Worm (Caenorhabditis elegans) whole organism, late embryonic: ENCODE measurements around the gene F08D12.12.

Experiments used
- C38D4.7 ChIP-seq: fragments of 200-800 bp; sonication (Bioruptor generic); optimal IDR thresholded peaks from 2 replicates; lab custom pipeline; 2018; ENCODE audit warnings: mild to moderate bottlenecking, missing genetic modification characterization, moderate library complexity, missing compliant biosample characterization
- F13H6.1 ChIP-seq: sonication (generic microtip); optimal IDR thresholded peaks from 2 replicates; lab custom pipeline; 2016; ENCODE audit warnings: missing genetic modification characterization, missing compliant biosample characterization
- K02D7.2 ChIP-seq: sonication (generic microtip); optimal IDR thresholded peaks from 2 replicates; lab custom pipeline; 2017; ENCODE audit warnings: mild to moderate bottlenecking, missing genetic modification characterization, missing compliant biosample characterization
- K09A11.1 ChIP-seq: sonication (generic microtip); optimal IDR thresholded peaks from 2 replicates; lab custom pipeline; 2017; ENCODE audit warnings: antibody characterized with exemption, mild to moderate bottlenecking, missing genetic modification characterization, missing compliant biosample characterization; ENCODE audit not compliant: insufficient read depth
- Y22D7AL.16 ChIP-seq: sonication (generic microtip); optimal IDR thresholded peaks from 2 replicates; lab custom pipeline; 2016; ENCODE audit warnings: missing genetic modification characterization, missing compliant biosample characterization
- ahr-1 ChIP-seq: sonication (generic microtip); optimal IDR thresholded peaks from 2 replicates; lab custom pipeline; 2016; ENCODE audit warnings: missing genetic modification characterization, missing compliant biosample characterization
- ama-1 ChIP-seq: fragments of 150-350 bp; optimal IDR thresholded peaks from 2 replicates; lab custom pipeline; 2014
- ceh-18 ChIP-seq: sonication (generic microtip); optimal IDR thresholded peaks from 2 replicates; lab custom pipeline; 2016; ENCODE audit warnings: missing genetic modification characterization, missing compliant biosample characterization
- ceh-19 ChIP-seq: fragments of 200-800 bp; sonication (Bioruptor generic); optimal IDR thresholded peaks from 2 replicates; lab custom pipeline; 2018; ENCODE audit warnings: mild to moderate bottlenecking, missing genetic modification characterization, missing compliant biosample characterization
- ceh-2 ChIP-seq: sonication (generic microtip); optimal IDR thresholded peaks from 2 replicates; lab custom pipeline; 2016; ENCODE audit warnings: missing genotype, missing genetic modification characterization, missing compliant biosample characterization
- ceh-22 ChIP-seq: sonication (generic microtip); optimal IDR thresholded peaks from 2 replicates; lab custom pipeline; 2017; ENCODE audit warnings: missing biosample characterization, missing genetic modification characterization
- ceh-30 ChIP-seq: fragments of 150-350 bp; optimal IDR thresholded peaks from 2 replicates; lab custom pipeline; 2014; ENCODE audit warnings: missing biosample characterization, missing genetic modification characterization
- ceh-31 ChIP-seq: sonication (generic microtip); optimal IDR thresholded peaks from 2 replicates; lab custom pipeline; 2016; ENCODE audit warnings: missing genetic modification characterization, missing compliant biosample characterization
- ceh-48 ChIP-seq: sonication (generic microtip); optimal IDR thresholded peaks from 2 replicates; lab custom pipeline; 2016; ENCODE audit warnings: missing genetic modification characterization, inconsistent platforms, missing compliant biosample characterization
- ceh-6 ChIP-seq: fragments of 200-800 bp; sonication (Bioruptor generic); optimal IDR thresholded peaks from 2 replicates; lab custom pipeline; 2018; ENCODE audit warnings: mild to moderate bottlenecking, missing genetic modification characterization, missing compliant biosample characterization
- ceh-9 ChIP-seq: sonication (generic microtip); optimal IDR thresholded peaks from 2 replicates; lab custom pipeline; 2016; ENCODE audit warnings: mild to moderate bottlenecking, missing genetic modification characterization, inconsistent platforms, missing compliant biosample characterization
- che-1 ChIP-seq: sonication (generic microtip); optimal IDR thresholded peaks from 2 replicates; lab custom pipeline; 2016; ENCODE audit warnings: mild to moderate bottlenecking, missing genetic modification characterization, missing compliant biosample characterization
- dmd-4 ChIP-seq: sonication (generic microtip); optimal IDR thresholded peaks from 2 replicates; lab custom pipeline; 2016; ENCODE audit warnings: borderline replicate concordance, missing genetic modification characterization, missing compliant biosample characterization
- dve-1 ChIP-seq: sonication (generic microtip); optimal IDR thresholded peaks from 2 replicates; lab custom pipeline; 2017; ENCODE audit warnings: antibody characterized with exemption, mild to moderate bottlenecking, missing genetic modification characterization, missing compliant biosample characterization
- ets-4 ChIP-seq: sonication (generic microtip); optimal IDR thresholded peaks from 2 replicates; lab custom pipeline; 2016; ENCODE audit warnings: missing genetic modification characterization, missing compliant biosample characterization
- eyg-1 ChIP-seq: sonication (generic microtip); optimal IDR thresholded peaks from 2 replicates; lab custom pipeline; 2016; ENCODE audit warnings: missing genotype, missing genetic modification characterization, missing compliant biosample characterization
- fax-1 ChIP-seq: sonication (generic microtip); optimal IDR thresholded peaks from 2 replicates; lab custom pipeline; 2016; ENCODE audit warnings: missing genotype, missing genetic modification characterization, missing compliant biosample characterization
- fkh-10 ChIP-seq: fragments of 150-350 bp; optimal IDR thresholded peaks from 2 replicates; lab custom pipeline; 2014; ENCODE audit warnings: missing biosample characterization, missing genetic modification reagents, missing genetic modification characterization
- fkh-6 ChIP-seq: sonication (generic microtip); optimal IDR thresholded peaks from 2 replicates; lab custom pipeline; 2016; ENCODE audit warnings: missing genetic modification characterization, missing compliant biosample characterization
- gmeb-2 ChIP-seq: sonication (generic microtip); optimal IDR thresholded peaks from 2 replicates; lab custom pipeline; 2016; ENCODE audit warnings: missing genetic modification characterization, inconsistent platforms, missing compliant biosample characterization
- hlh-15 ChIP-seq: sonication (generic microtip); optimal IDR thresholded peaks from 2 replicates; lab custom pipeline; 2016; ENCODE audit warnings: missing genetic modification characterization, missing compliant biosample characterization
- hlh-30 ChIP-seq: sonication (generic microtip); optimal IDR thresholded peaks from 2 replicates; lab custom pipeline; 2017; ENCODE audit warnings: antibody characterized with exemption, missing genetic modification characterization, missing compliant biosample characterization; ENCODE audit not compliant: insufficient read depth
- hlh-6 ChIP-seq: sonication (generic microtip); optimal IDR thresholded peaks from 2 replicates; lab custom pipeline; 2016; ENCODE audit warnings: missing genotype, missing genetic modification characterization, missing compliant biosample characterization
- hlh-8 ChIP-seq: sonication (generic microtip); optimal IDR thresholded peaks from 2 replicates; lab custom pipeline; 2016; ENCODE audit warnings: missing genotype, missing genetic modification characterization, missing compliant biosample characterization
- lim-6 ChIP-seq: sonication (generic microtip); optimal IDR thresholded peaks from 2 replicates; lab custom pipeline; 2016; ENCODE audit warnings: missing genetic modification characterization, missing compliant biosample characterization
- madf-2 ChIP-seq: sonication (generic microtip); optimal IDR thresholded peaks from 2 replicates; lab custom pipeline; 2017; ENCODE audit warnings: missing genetic modification characterization, missing compliant biosample characterization
- mec-3 ChIP-seq: sonication (generic microtip); optimal IDR thresholded peaks from 2 replicates; lab custom pipeline; 2016; ENCODE audit warnings: borderline replicate concordance, missing genetic modification characterization, missing compliant biosample characterization
- nfya-1 ChIP-seq: sonication (generic microtip); optimal IDR thresholded peaks from 2 replicates; lab custom pipeline; 2017; ENCODE audit warnings: missing genetic modification characterization, mild to moderate bottlenecking, missing compliant biosample characterization, antibody characterized with exemption, moderate library complexity
- nhr-11 ChIP-seq: fragments of 150-350 bp; optimal IDR thresholded peaks from 2 replicates; lab custom pipeline; 2014; ENCODE audit warnings: missing biosample characterization, missing genetic modification characterization
- npax-4 ChIP-seq: sonication (generic microtip); optimal IDR thresholded peaks from 2 replicates; lab custom pipeline; 2016; ENCODE audit warnings: missing genetic modification characterization, missing compliant biosample characterization
- odd-2 ChIP-seq: sonication (generic microtip); optimal IDR thresholded peaks from 2 replicates; lab custom pipeline; 2017; ENCODE audit warnings: antibody characterized with exemption, mild to moderate bottlenecking, missing genetic modification characterization, missing compliant biosample characterization
- pat-9 ChIP-seq: fragments of 200-800 bp; sonication (Bioruptor generic); optimal IDR thresholded peaks from 2 replicates; lab custom pipeline; 2018; ENCODE audit warnings: mild to moderate bottlenecking, missing genetic modification characterization, moderate library complexity, missing compliant biosample characterization
- pax-1 ChIP-seq: fragments of 150-350 bp; optimal IDR thresholded peaks from 2 replicates; lab custom pipeline; 2014; ENCODE audit warnings: missing biosample characterization, missing genetic modification characterization
- pha-2 ChIP-seq: sonication (generic microtip); optimal IDR thresholded peaks from 2 replicates; lab custom pipeline; 2017; ENCODE audit warnings: mild to moderate bottlenecking, missing genetic modification characterization, missing compliant biosample characterization
- pha-4 ChIP-seq: fragments of 150-350 bp; optimal IDR thresholded peaks from 2 replicates; lab custom pipeline; 2018; ENCODE audit warnings: missing biosample characterization, missing genetic modification reagents, missing genetic modification characterization
- pros-1 ChIP-seq: fragments of 150-350 bp; optimal IDR thresholded peaks from 2 replicates; lab custom pipeline; 2014; ENCODE audit warnings: missing biosample characterization, missing genetic modification reagents, missing genetic modification characterization
- ref-2 ChIP-seq: sonication (generic microtip); optimal IDR thresholded peaks from 2 replicates; lab custom pipeline; 2016; ENCODE audit warnings: missing genetic modification characterization, missing compliant biosample characterization
- rnt-1 ChIP-seq: sonication (generic microtip); optimal IDR thresholded peaks from 2 replicates; lab custom pipeline; 2016; ENCODE audit warnings: missing genetic modification characterization, missing compliant biosample characterization
- sdc-2 ChIP-seq: sonication (generic microtip); optimal IDR thresholded peaks from 2 replicates; lab custom pipeline; 2016; ENCODE audit warnings: missing genotype, missing genetic modification characterization, missing compliant biosample characterization
- sox-4 ChIP-seq: sonication (generic microtip); optimal IDR thresholded peaks from 2 replicates; lab custom pipeline; 2017; ENCODE audit warnings: mild to moderate bottlenecking, missing genetic modification characterization, inconsistent platforms, missing compliant biosample characterization
- syd-9 ChIP-seq: sonication (generic microtip); optimal IDR thresholded peaks from 2 replicates; lab custom pipeline; 2016; ENCODE audit warnings: mild to moderate bottlenecking, missing genetic modification characterization, moderate library complexity, missing compliant biosample characterization
- tbx-7 ChIP-seq: sonication (generic microtip); optimal IDR thresholded peaks from 2 replicates; lab custom pipeline; 2016; ENCODE audit warnings: missing genotype, missing genetic modification characterization, missing compliant biosample characterization
- unc-3 ChIP-seq, 2 experiments: fragments of 200-800 bp in 1 of 2; sonication (Bioruptor generic) in 1 of 2; sonication (generic microtip) in 1 of 2; conservative IDR thresholded peaks in 1 of 2; optimal IDR thresholded peaks in 1 of 2; 2 replicates each; pipeline versions ENCODE4 v1.3.6 to Lab custom; 2016 to 2022; ENCODE audit warnings: missing compliant biosample characterization in 2 of 2, missing genetic modification characterization in 2 of 2, missing genetic modification reagents in 1 of 2
- unc-42 ChIP-seq: sonication (generic microtip); optimal IDR thresholded peaks from 2 replicates; lab custom pipeline; 2016; ENCODE audit warnings: missing genotype, missing genetic modification characterization, missing compliant biosample characterization
- unc-55 ChIP-seq: sonication (generic microtip); optimal IDR thresholded peaks from 2 replicates; lab custom pipeline; 2017; ENCODE audit warnings: missing biosample characterization, missing genetic modification reagents, missing genetic modification characterization
- zip-5 ChIP-seq: sonication (generic microtip); optimal IDR thresholded peaks from 2 replicates; lab custom pipeline; 2016; ENCODE audit warnings: missing genetic modification characterization, missing compliant biosample characterization
- ztf-16 ChIP-seq: sonication (generic microtip); optimal IDR thresholded peaks from 2 replicates; lab custom pipeline; 2017; ENCODE audit warnings: missing genetic modification characterization, missing compliant biosample characterization

The F08D12.12 gene

ce11 chrII:2752536-2752935, 34.3 kb downstream of the F08D12.12 start, which contains the start of gene F29A7.6 (continued):
- TF ChIP-seq ceh-2 (tag; lab: Kevin White, UChicago) (peak; percentile 75), ahr-1 (tag; lab: Kevin White, UChicago) (no peak), ceh-6 (no peak), fkh-10 (GFP tag; lab: Kevin White, UChicago) (no peak), hlh-30 (tag; lab: Kevin White, UChicago) (no peak), ceh-9 (tag; lab: Kevin White, UChicago) (no peak), ref-2 (tag; lab: Kevin White, UChicago) (no peak), ceh-30 (tag; lab: Kevin White, UChicago) (peak; percentile 16), ztf-16 (tag; lab: Kevin White, UChicago) (no peak), gmeb-2 (tag; lab: Kevin White, UChicago) (no peak), F13H6.1 (tag; lab: Kevin White, UChicago) (peak; percentile 2), nfya-1 (tag; lab: Kevin White, UChicago) (peak; percentile 24), ama-1 (lab: Kevin White, UChicago) (no peak), ets-4 (tag; lab: Kevin White, UChicago) (peak; percentile 68), mec-3 (tag; lab: Kevin White, UChicago) (no peak), rnt-1 (tag; lab: Kevin White, UChicago) (no peak), pax-1 (no peak), hlh-6 (tag; lab: Kevin White, UChicago) (no peak), ceh-22 (tag; lab: Kevin White, UChicago) (no peak), madf-2 (tag; lab: Kevin White, UChicago) (no peak), pha-2 (tag; lab: Kevin White, UChicago) (no peak), syd-9 (no peak), dmd-4 (no peak), pat-9 (tag; lab: Kevin White, UChicago) (no peak), C38D4.7 (no peak), che-1 (tag; lab: Kevin White, UChicago) (peak; percentile 2), unc-3 (GFP tag; conservative IDR thresholded peaks at IDR 0.05; lab: Robert Waterston, UW) (no peak), unc-3 (tag; optimal IDR thresholded peaks at IDR 0.05; lab: Kevin White, UChicago) (no peak), hlh-8 (tag; lab: Kevin White, UChicago) (no peak), odd-2 (no peak), Y22D7AL.16 (tag; lab: Kevin White, UChicago) (no peak), nhr-11 (tag; lab: Kevin White, UChicago) (no peak), ceh-18 (tag; lab: Kevin White, UChicago) (no peak), K09A11.1 (no peak), fax-1 (tag; lab: Kevin White, UChicago) (peak; percentile 32), pha-4 (tag; lab: Kevin White, UChicago) (no peak), ceh-31 (tag; lab: Kevin White, UChicago) (peak; percentile 85), npax-4 (tag; lab: Kevin White, UChicago) (no peak), eyg-1 (peak; percentile 4), sdc-2 (tag; lab: Kevin White, UChicago) (no peak), K02D7.2 (tag; lab: Kevin White, UChicago) (no peak), unc-55 (GFP tag; lab: Kevin White, UChicago) (no peak), unc-42 (peak; percentile 81)

- TF ChIP-seq sox-4 (tag; lab: Kevin White, UChicago) (no peak), zip-5 (tag; lab: Kevin White, UChicago) (no peak), dve-1 (tag; lab: Kevin White, UChicago) (no peak), hlh-30 (tag; lab: Kevin White, UChicago) (no peak), ceh-18 (tag; lab: Kevin White, UChicago) (no peak), npax-4 (tag; lab: Kevin White, UChicago) (no peak), pros-1 (tag; lab: Kevin White, UChicago) (no peak), K02D7.2 (tag; lab: Kevin White, UChicago) (no peak), fax-1 (tag; lab: Kevin White, UChicago) (no peak), ceh-19 (GFP tag; lab: Kevin White, UChicago) (no peak), K09A11.1 (no peak), gmeb-2 (tag; lab: Kevin White, UChicago) (no peak), hlh-15 (no peak), lim-6 (tag; lab: Kevin White, UChicago) (no peak), ref-2 (tag; lab: Kevin White, UChicago) (no peak), ztf-16 (tag; lab: Kevin White, UChicago) (no peak), fkh-6 (tag; lab: Kevin White, UChicago) (no peak), ceh-48 (tag; lab: Kevin White, UChicago) (no peak), tbx-7 (tag; lab: Kevin White, UChicago) (no peak)
These were observed 35.6 kb downstream of the F08D12.12 start for ce11 chrII:2751278-2751677.
